Worm (Caenorhabditis elegans) whole organism, L4/young adult: ENCODE data around the gene C15H11.1.

Experiments
- W03F9.2 ChIP-seq: fragments of 150-350 bp; optimal IDR thresholded peaks from 2 replicates; lab custom pipeline; 2014; ENCODE audit warnings: missing biosample characterization, missing genetic modification characterization
- dao-5 ChIP-seq: sonication (generic microtip); optimal IDR thresholded peaks from 2 replicates; lab custom pipeline; 2016; ENCODE audit warnings: missing genotype, missing genetic modification characterization, moderate library complexity, missing compliant biosample characterization
- him-1 ChIP-seq: sonication (generic microtip); optimal IDR thresholded peaks from 2 replicates; lab custom pipeline; 2016; ENCODE audit warnings: missing genotype, missing genetic modification reagents, missing genetic modification characterization, missing compliant biosample characterization

C15H11.1 gene

DNA sequence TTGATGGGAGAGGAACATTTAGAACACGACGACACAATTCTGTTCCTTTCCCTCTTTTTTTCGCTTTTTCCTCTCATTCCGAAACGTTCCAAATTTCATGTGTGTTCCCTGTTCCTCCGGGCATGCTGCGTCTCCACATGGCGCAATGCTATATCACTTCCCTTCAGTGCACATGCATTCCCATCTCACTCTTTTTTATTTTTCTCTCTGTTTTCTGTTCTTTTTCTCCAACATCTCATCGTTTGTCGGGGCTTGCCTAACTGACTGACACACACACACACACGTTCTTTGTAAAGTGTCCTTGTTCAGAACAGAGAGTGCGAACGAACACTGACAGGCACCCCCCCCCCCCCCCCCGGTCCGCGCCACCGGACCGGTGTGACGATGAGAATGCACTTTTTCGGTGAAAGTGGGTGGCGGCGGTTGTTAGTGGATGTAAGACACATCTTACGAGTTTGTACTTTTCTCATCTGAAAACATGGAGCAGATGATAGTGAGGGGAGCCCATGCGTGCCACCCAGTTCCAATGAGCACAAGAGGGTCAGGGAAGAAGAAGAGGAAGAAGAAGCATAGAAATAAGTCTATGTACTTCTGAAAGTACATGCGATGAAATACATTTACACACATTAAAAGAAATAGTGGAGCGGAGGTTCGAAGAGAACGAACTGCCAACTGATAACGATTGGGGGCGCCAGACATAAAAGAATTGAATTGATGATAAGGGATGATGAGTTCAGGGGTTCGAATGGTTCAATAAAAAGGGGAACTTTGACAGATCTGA is 25.1 kb upstream of the C15H11.1 start:
- TF ChIP-seq dao-5 = no peak
- peak; percentile 22 for TF ChIP-seq him-1 (tag; lab: Kevin White, UChicago)
- peak; percentile 14 for TF ChIP-seq W03F9.2

DNA sequence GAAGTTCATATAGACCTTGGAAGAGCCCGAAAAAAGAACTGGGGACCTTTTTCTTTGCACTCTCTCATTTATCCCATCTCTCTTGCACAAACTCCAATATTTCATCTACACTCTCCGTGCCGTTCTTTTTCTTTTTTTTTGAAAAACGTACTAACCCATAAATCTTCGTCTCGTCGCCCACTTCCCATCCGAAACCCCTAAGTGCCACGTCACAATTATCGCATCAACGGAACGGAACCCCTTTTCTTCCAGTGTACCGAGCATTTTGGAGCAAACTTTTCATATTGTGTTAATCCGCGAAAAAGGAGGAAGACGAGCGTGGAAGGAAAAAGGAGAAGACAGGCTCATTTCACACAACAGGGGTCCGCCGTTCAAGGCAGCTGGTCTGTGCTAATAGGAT is 24.2 kb upstream of the C15H11.1 start:
- TF ChIP-seq W03F9.2 (no peak), dao-5 (no peak), him-1 (tag; lab: Kevin White, UChicago) (no peak)

- TF ChIP-seq him-1 (tag; lab: Kevin White, UChicago) = no peak
- no peak for TF ChIP-seq W03F9.2
- TF ChIP-seq dao-5 = no peak
Measured at ce11 chrV:14372774-14373173, 20.8 kb upstream of the C15H11.1 start, which contains the start of gene unc-39. Gene unc-39, plus strand, starts transcription at chrV:14373074.

DNA sequence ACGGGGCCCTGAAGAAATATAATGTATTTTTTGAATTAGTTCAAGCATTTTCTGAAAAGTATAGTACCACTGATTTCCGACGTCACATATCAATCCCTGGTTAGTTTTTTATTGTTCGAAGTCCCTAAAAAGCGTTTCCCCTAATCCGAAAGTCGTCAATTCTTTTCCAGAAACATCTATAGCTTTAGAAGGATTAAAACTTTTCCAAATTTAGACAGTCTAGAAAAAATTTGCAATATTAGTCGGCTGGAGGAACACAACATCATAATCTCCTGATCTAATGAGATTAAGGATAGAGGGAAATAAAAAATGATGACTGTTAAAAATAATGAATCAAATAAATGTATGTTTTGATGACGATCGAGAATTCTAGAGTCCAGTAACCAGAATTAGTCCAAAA is 15.6 kb upstream of the C15H11.1 start:
- TF ChIP-seq him-1 (tag; lab: Kevin White, UChicago) (no peak), W03F9.2 (no peak), dao-5 (no peak)

- TF ChIP-seq him-1 (tag; lab: Kevin White, UChicago) (no peak), W03F9.2 (no peak), dao-5 (no peak)
Measured at ce11 chrV:14378986-14379385, 14.6 kb upstream of the C15H11.1 start, which contains the start of gene npr-43. Gene npr-43, minus strand, starts transcription at chrV:14379086.

ce11 chrV:14380242-14380641 is 13.4 kb upstream of the C15H11.1 start:
- no peak for TF ChIP-seq W03F9.2
- no peak for TF ChIP-seq him-1 (tag; lab: Kevin White, UChicago)
- TF ChIP-seq dao-5 = no peak

ce11 chrV:14391830-14392229 is 1.8 kb upstream of the C15H11.1 start, which contains the start of gene C15H11.10:
Gene C15H11.10, plus strand, starts transcription at chrV:14392130.
- TF ChIP-seq him-1 (tag; lab: Kevin White, UChicago) = no peak
- TF ChIP-seq dao-5 = no peak
- TF ChIP-seq W03F9.2 = no peak

- TF ChIP-seq W03F9.2 (no peak), him-1 (tag; lab: Kevin White, UChicago) (no peak), dao-5 (no peak)
Measured at ce11 chrV:14394743-14395142, 1.1 kb downstream of the C15H11.1 start, which contains the start of gene C15H11.13. Gene C15H11.13, plus strand, starts transcription at chrV:14395043.

DNA sequence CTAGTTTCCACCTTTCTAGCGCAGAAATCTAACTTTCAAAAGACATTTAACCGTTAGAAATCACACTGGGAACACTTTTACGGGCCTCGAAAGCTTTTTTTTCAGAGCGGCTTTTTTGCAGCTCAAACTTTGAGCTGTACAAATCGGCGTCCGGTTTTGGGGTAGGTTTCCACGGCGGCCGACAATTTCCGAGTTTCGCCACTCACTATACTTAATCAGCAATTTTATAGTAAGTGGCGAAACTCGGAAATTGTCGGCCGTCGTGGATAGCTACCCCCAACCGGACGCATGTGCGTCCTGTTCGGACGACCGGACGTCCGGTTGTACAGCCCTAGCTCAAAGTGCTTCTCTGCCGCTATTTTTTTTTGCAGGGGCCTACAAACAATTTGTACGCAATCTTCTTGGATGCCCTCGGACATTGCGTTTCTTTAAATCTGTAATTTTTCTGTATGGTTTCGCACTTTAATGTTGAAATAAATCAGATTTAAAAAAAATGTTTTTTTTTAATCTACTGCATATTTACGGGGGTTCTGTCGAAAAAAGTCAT is 2.6 kb downstream of the C15H11.1 start:
- TF ChIP-seq him-1 (tag; lab: Kevin White, UChicago) = no peak
- no peak for TF ChIP-seq dao-5
- TF ChIP-seq W03F9.2 = no peak

DNA sequence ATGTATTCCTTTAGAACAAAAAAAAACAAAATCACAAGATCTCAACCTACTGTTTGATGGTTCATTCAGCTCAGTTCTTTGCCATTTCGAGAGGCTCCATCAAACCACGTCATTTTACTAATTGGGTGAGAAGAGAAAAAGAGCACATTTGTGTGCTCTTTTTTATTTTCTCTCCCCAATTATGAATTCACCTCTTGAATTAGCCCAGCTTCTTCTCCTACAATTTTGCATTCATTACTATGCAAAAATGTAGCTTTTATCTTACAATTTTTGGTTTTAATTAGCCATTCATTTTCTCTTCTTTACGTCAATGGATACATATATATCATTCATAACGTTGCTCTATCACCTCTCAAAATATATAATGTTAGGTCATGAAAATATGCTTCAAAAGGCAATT is 12.0 kb downstream of the C15H11.1 start:
- TF ChIP-seq him-1 (tag; lab: Kevin White, UChicago) (no peak), W03F9.2 (no peak), dao-5 (no peak)

DNA sequence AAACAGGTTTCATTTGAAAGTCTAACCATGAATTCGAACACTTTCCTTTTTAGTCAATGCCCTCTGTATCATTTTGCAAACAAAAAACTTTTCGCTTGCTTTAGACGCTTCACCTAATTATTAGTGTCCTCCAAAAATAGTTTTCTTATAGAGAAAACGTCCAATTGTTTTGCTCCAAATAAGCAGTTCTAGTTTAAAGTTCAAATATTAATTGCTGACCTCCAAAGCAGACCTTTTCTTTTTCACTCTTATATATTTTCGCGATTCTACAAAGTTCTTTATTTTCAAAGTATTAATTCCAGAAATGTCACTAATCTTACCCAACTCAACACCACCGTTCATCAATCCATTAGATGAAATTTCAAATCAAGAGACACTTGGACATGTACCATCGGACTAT is 15.2 kb downstream of the C15H11.1 start, which contains the start of gene gnrr-2:
TSS of gene gnrr-2 (plus strand) at position 301 of the 400 bp plus-strand sequence.
- TF ChIP-seq W03F9.2 (no peak), him-1 (tag; lab: Kevin White, UChicago) (no peak), dao-5 (no peak)

DNA sequence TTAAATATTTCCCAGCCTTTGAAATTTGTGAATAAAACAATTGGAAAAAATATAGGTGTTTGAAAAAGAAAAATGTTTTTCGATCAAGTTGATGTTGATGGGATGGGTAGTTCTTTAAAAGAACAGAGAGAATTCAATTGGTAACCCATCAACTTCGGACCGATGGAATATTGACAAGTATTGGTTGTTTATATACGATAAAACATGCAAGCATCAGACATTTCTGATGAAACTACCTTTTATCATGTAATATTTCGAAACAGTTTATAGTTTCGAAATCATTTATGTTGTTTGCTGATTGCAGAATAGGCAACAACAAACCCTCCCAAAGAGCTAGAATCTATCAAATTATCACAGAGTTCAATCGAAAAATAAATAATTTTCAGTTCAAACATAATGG is 16.3 kb downstream of the C15H11.1 start:
- TF ChIP-seq W03F9.2 = no peak
- TF ChIP-seq him-1 (tag; lab: Kevin White, UChicago) = no peak
- TF ChIP-seq dao-5 = no peak

ce11 chrV:14411989-14412388 is 18.4 kb downstream of the C15H11.1 start:
- TF ChIP-seq W03F9.2 (no peak), dao-5 (no peak), him-1 (tag; lab: Kevin White, UChicago) (no peak)

- TF ChIP-seq dao-5 (no peak), him-1 (tag; lab: Kevin White, UChicago) (no peak), W03F9.2 (no peak)
Measured at ce11 chrV:14414032-14414431, 20.4 kb downstream of the C15H11.1 start.

DNA sequence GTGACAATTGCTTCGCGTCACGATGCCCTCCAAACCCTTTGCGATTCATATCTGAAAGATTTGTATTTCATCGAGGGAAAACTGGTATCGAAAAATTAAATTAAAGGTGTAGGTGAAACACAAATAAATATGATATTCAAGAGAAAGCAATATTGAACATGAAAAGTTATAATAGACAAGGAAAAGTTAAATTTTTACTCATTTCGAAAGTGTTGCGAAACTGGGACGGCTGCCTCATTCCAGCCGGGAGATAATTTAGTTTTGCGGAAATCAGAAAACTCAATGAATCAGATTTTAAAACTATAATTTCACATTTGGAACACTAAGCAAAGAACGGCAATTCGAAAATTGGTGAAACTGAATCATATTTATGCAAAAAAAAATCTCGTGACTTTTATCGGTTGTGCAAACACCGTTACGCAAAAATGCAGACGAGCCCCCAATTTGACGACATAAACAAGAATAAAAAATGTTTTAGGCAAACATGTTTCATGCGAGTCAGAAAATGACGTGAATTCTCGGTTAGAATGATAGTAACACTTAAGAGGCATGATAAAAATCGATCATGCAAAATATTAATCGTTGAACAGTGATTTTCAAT is 21.5 kb downstream of the C15H11.1 start, which contains the start of the genes nxf-1 and C15H11.11:
TSS of gene nxf-1 (minus strand) at position 51 of the 601 bp plus-strand sequence.
TSS of gene C15H11.11 (plus strand) at position 536 of the 601 bp plus-strand sequence.
- TF ChIP-seq him-1 (tag; lab: Kevin White, UChicago) (no peak), W03F9.2 (peak; percentile 68), dao-5 (no peak)
